Worm (Caenorhabditis elegans): ENCODE data around the gene txt-13.

The txt-13 gene

DNA sequence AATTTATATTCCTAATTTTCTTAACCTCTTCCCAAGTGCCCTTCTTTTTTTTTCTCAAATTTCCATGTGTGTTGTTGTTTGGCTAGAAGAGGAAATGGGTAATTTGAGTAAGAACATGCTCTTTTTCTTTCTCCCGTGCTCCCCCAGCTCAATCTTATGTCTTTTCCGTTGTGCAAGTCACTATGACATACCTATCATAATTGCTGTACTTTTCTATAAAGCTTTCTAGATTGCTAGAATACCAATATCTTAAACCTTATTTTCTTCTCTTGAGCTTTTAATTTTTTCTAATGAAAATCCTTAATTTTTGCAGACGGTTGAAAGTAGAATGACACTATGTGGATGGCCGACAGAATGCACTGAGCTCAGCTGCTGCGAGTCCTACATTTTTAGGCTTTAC, at the start of gene txt-13:
Gene txt-13, plus strand, starts transcription at position 301 of the 400 bp plus-strand sequence.
- TF ChIP-seq lin-11 (tag; optimal IDR thresholded peaks at IDR 0.05) (no peak), che-1 (tag; optimal IDR thresholded peaks at IDR 0.05) (no peak), ets-4 (tag; optimal IDR thresholded peaks at IDR 0.05) (no peak)

DNA sequence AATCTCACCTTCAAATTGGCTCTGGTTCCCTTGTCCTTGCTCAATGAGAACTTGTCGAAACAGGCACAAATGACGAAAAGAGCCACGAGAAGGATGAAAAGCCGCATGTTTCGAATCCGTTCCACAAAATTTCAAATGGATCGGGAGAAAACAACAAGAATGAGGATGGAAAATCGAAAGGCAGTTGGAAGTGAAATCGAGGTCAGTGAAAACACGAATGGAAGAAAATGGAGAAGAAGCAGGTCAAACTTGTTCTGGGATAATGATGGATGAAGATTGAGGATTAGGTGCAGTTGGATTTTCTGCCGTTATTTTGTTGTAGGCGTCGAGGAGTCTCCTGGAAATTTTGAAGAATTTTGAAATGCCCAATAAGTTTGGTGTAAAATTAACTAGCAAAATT, 47.4 kb upstream of the txt-13 start:
- TF ChIP-seq unc-3 (GFP tag; conservative IDR thresholded peaks at IDR 0.05) (no peak), unc-3 (tag; optimal IDR thresholded peaks at IDR 0.05) (no peak), ceh-9 (tag; optimal IDR thresholded peaks at IDR 0.05) (no peak), elt-4 (tag; optimal IDR thresholded peaks at IDR 0.05) (no peak), sdc-2 (tag; optimal IDR thresholded peaks at IDR 0.05) (no peak), T23F11.4 (GFP tag; optimal IDR thresholded peaks at IDR 0.05) (no peak), nfya-1 (tag; optimal IDR thresholded peaks at IDR 0.05) (no peak), dve-1 (tag; optimal IDR thresholded peaks at IDR 0.05) (no peak), unc-55 (GFP tag; optimal IDR thresholded peaks at IDR 0.05) (no peak), syd-9 (tag; optimal IDR thresholded peaks at IDR 0.05) (no peak), sox-2 (GFP tag; IDR thresholded peaks at IDR 0.05) (no peak), tbx-7 (tag; optimal IDR thresholded peaks at IDR 0.05) (no peak), pros-1 (tag; optimal IDR thresholded peaks at IDR 0.05) (no peak), pag-3 (tag; optimal IDR thresholded peaks at IDR 0.05; ENCODE audit: borderline replicate concordance) (no peak), dmd-4 (tag; optimal IDR thresholded peaks at IDR 0.05; ENCODE audit: borderline replicate concordance) (no peak), F13H6.1 (tag; optimal IDR thresholded peaks at IDR 0.05) (no peak), zip-5 (tag; optimal IDR thresholded peaks at IDR 0.05) (no peak), hlh-8 (tag; optimal IDR thresholded peaks at IDR 0.05) (no peak)

- no peak for TF ChIP-seq hlh-6 (tag; optimal IDR thresholded peaks at IDR 0.05)
- TF ChIP-seq hlh-13 (GFP tag; optimal IDR thresholded peaks at IDR 0.05) = no peak
- no peak for TF ChIP-seq C08G9.2 (tag; optimal IDR thresholded peaks at IDR 0.05)
- no peak for TF ChIP-seq sox-2 (GFP tag; IDR thresholded peaks at IDR 0.05)
- no peak for TF ChIP-seq ceh-14 (tag; optimal IDR thresholded peaks at IDR 0.05)
- no peak for TF ChIP-seq pat-9 (tag; optimal IDR thresholded peaks at IDR 0.05)
- no peak for TF ChIP-seq npax-4 (tag; optimal IDR thresholded peaks at IDR 0.05)
- TF ChIP-seq ceh-45 (GFP tag; IDR thresholded peaks at IDR 0.05) = no peak
- TF ChIP-seq ceh-34 (tag; optimal IDR thresholded peaks at IDR 0.05) = no peak
- TF ChIP-seq zip-5 (tag; optimal IDR thresholded peaks at IDR 0.05) = no peak
- TF ChIP-seq syd-9 (tag; optimal IDR thresholded peaks at IDR 0.05) = no peak
Measured at ce11 chrII:10523583-10523982, 46.8 kb upstream of the txt-13 start, which contains the start of gene F59B10.5. TSS of gene F59B10.5 (minus strand) at chrII:10523683.

ce11 chrII:10524374-10524773, 46.0 kb upstream of the txt-13 start, which contains the start of gene F59B10.6:
TSS of gene F59B10.6 (minus strand) at chrII:10524474.
- TF ChIP-seq pag-3 (tag; optimal IDR thresholded peaks at IDR 0.05; ENCODE audit: borderline replicate concordance) = no peak
- TF ChIP-seq ceh-24 (tag; optimal IDR thresholded peaks at IDR 0.05) = no peak
- TF ChIP-seq unc-3 (GFP tag; conservative IDR thresholded peaks at IDR 0.05) = no peak
- TF ChIP-seq unc-3 (tag; optimal IDR thresholded peaks at IDR 0.05) = no peak
- no peak for TF ChIP-seq C08G9.2 (tag; optimal IDR thresholded peaks at IDR 0.05)
- no peak for TF ChIP-seq hlh-13 (GFP tag; optimal IDR thresholded peaks at IDR 0.05)
- no peak for TF ChIP-seq ceh-19 (GFP tag; optimal IDR thresholded peaks at IDR 0.05)
- TF ChIP-seq pros-1 (tag; optimal IDR thresholded peaks at IDR 0.05) = no peak
- TF ChIP-seq ahr-1 (tag; optimal IDR thresholded peaks at IDR 0.05) = no peak
- TF ChIP-seq madf-2 (tag; optimal IDR thresholded peaks at IDR 0.05) = no peak
- TF ChIP-seq ama-1 (optimal IDR thresholded peaks at IDR 0.05) = no peak
- TF ChIP-seq ceh-34 (tag; optimal IDR thresholded peaks at IDR 0.05) = no peak
- TF ChIP-seq ceh-45 (GFP tag; IDR thresholded peaks at IDR 0.05) = no peak
- TF ChIP-seq pha-2 (tag; optimal IDR thresholded peaks at IDR 0.05) = no peak
- TF ChIP-seq nhr-232 (tag; optimal IDR thresholded peaks at IDR 0.05) = no peak
- TF ChIP-seq sdc-2 (tag; optimal IDR thresholded peaks at IDR 0.05) = no peak
- no peak for TF ChIP-seq tbx-7 (tag; optimal IDR thresholded peaks at IDR 0.05)
- TF ChIP-seq hlh-6 (tag; optimal IDR thresholded peaks at IDR 0.05) = no peak
- TF ChIP-seq nfya-1 (tag; optimal IDR thresholded peaks at IDR 0.05) = no peak
- TF ChIP-seq fkh-6 (tag; optimal IDR thresholded peaks at IDR 0.05) = no peak
